Fruit fly (Drosophila melanogaster): ENCODE measurements around the gene CG17572.

Gene CG17572

dm6 chr2L:19024744-19025059, 49.2 kb downstream of the CG17572 start:
- TF ChIP-seq CG17801 (GFP tag; optimal IDR thresholded peaks at IDR 0.05; ENCODE audit: partially characterized antibody): no peak

DNA sequence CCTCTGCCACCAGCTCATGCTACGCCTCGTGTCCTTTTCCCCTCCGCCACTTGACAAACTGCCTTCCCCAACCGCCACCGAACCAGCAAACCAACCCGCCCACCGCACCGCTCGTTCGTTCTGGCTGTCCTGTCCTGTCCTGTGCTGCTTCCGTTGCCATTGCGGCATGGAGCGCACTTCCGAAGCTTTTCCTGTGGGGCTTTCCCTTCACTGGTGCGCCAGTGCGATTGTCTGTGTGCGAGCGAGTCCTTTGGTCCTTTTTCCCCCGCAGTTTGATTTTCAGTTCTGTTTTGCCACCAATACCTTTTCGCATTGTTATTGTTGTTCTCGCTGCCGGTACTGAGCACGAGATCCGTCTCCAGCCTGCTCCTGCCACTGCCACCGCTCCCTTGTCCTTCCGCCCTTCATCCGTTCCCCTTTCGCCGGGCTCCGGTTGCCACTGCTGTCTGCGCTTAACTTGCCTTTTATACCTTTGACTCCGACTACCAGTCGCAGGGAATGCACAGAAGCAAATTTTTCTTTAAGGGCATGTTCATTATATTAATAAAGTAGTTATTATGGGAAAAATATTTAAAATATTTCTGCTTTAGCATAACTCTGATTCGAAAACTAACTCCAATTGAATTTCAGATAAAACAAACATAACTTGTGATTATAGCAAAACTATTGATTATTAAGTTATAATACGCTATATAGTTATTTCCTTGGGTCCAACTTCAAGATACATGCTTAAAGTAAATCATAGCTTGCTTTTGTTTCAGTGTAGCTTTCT, 49.8 kb downstream of the CG17572 start:
- TF ChIP-seq CG17801 (GFP tag; optimal IDR thresholded peaks at IDR 0.05; ENCODE audit: partially characterized antibody): no peak

dm6 chr2L:19022221-19022516, 51.8 kb downstream of the CG17572 start, which contains the start of gene CG15172:
TSS of gene CG15172 (plus strand) at chr2L:19022417.
- TF ChIP-seq CG17801 (GFP tag; optimal IDR thresholded peaks at IDR 0.05; ENCODE audit: partially characterized antibody): no peak

- TF ChIP-seq CG17801 (GFP tag; optimal IDR thresholded peaks at IDR 0.05; ENCODE audit: partially characterized antibody): no peak
These were observed 52.4 kb downstream of the CG17572 start for dm6 chr2L:19021278-19022220.
